Fruit fly (Drosophila melanogaster): ENCODE measurements around the gene CG42536.

Gene CG42536

dm6 chr3L:10629969-10630368 is at the start of gene CG42536:
CG42536 (minus strand) TSS chr3L:10630069.
- no peak for TF ChIP-seq CG17801 (GFP tag; optimal IDR thresholded peaks at IDR 0.05; ENCODE audit: partially characterized antibody)

- peak; percentile 84 for TF ChIP-seq CG17801 (GFP tag; optimal IDR thresholded peaks at IDR 0.05; ENCODE audit: partially characterized antibody)
Measured at dm6 chr3L:10678545-10679067, 48.7 kb upstream of the CG42536 start.

dm6 chr3L:10677816-10678215 is 47.9 kb upstream of the CG42536 start:
- TF ChIP-seq CG17801 (GFP tag; optimal IDR thresholded peaks at IDR 0.05; ENCODE audit: partially characterized antibody) = peak; percentile 58

- peak; percentile 95 for TF ChIP-seq CG17801 (GFP tag; optimal IDR thresholded peaks at IDR 0.05; ENCODE audit: partially characterized antibody)
Measured at dm6 chr3L:10675635-10676393, 45.9 kb upstream of the CG42536 start.

dm6 chr3L:10674940-10675339 is 45.1 kb upstream of the CG42536 start:
- TF ChIP-seq CG17801 (GFP tag; optimal IDR thresholded peaks at IDR 0.05; ENCODE audit: partially characterized antibody) = no peak

- no peak for TF ChIP-seq CG17801 (GFP tag; optimal IDR thresholded peaks at IDR 0.05; ENCODE audit: partially characterized antibody)
Measured at dm6 chr3L:10674145-10674547, 44.3 kb upstream of the CG42536 start.

- TF ChIP-seq CG17801 (GFP tag; optimal IDR thresholded peaks at IDR 0.05; ENCODE audit: partially characterized antibody) = no peak
Measured at dm6 chr3L:10672540-10672939, 42.7 kb upstream of the CG42536 start.

- no peak for TF ChIP-seq CG17801 (GFP tag; optimal IDR thresholded peaks at IDR 0.05; ENCODE audit: partially characterized antibody)
Measured at dm6 chr3L:10669592-10670400, 39.9 kb upstream of the CG42536 start.

dm6 chr3L:10667341-10667740 is 37.5 kb upstream of the CG42536 start:
- TF ChIP-seq CG17801 (GFP tag; optimal IDR thresholded peaks at IDR 0.05; ENCODE audit: partially characterized antibody) = no peak

dm6 chr3L:10666511-10667003 is 36.7 kb upstream of the CG42536 start:
- TF ChIP-seq CG17801 (GFP tag; optimal IDR thresholded peaks at IDR 0.05; ENCODE audit: partially characterized antibody) = no peak

dm6 chr3L:10665433-10666150 is 35.7 kb upstream of the CG42536 start:
- TF ChIP-seq CG17801 (GFP tag; optimal IDR thresholded peaks at IDR 0.05; ENCODE audit: partially characterized antibody) = peak; percentile 98

- peak; percentile 79 for TF ChIP-seq CG17801 (GFP tag; optimal IDR thresholded peaks at IDR 0.05; ENCODE audit: partially characterized antibody)
Measured at dm6 chr3L:10664511-10665062, 34.7 kb upstream of the CG42536 start, which contains the start of gene simj. simj (plus strand) TSS chr3L:10664739.

- no peak for TF ChIP-seq CG17801 (GFP tag; optimal IDR thresholded peaks at IDR 0.05; ENCODE audit: partially characterized antibody)
Measured at dm6 chr3L:10663190-10663763, 33.4 kb upstream of the CG42536 start, which contains the start of gene Adi1. Adi1 (plus strand) TSS chr3L:10663376.
